Fruit fly (Drosophila melanogaster): ENCODE data around the gene Prp4k.

Gene Prp4k

DNA sequence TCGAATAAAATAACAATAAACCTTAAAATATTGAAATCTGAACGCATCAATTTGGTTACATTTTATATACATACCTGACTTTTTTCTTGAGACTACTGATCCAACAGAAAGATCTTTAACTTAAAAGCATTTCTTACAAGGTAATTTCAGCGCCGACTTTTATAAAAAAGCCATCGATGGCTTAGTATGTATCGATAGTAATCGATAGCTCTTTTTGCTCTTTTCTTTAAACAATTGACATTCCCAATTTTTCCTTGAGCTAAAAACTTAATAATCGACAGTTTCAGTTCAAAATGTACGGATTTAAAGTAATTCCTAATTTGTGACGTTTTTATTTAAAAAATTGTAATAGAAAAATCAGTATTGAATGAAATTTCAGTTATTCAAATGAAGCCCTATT, 36.8 kb downstream of the Prp4k start (continued):
- TF ChIP-seq CG33557 (GFP tag; optimal IDR thresholded peaks at IDR 0.05): no peak
- TF ChIP-seq CG10274 (GFP tag; optimal IDR thresholded peaks at IDR 0.05): no peak
- peak; percentile 88 for TF ChIP-seq CG6791 (GFP tag; IDR thresholded peaks at IDR 0.05; ENCODE audit: partially characterized antibody)
- no peak for TF ChIP-seq E2f1 (GFP tag; IDR thresholded peaks at IDR 0.05)
- TF ChIP-seq Dbx (GFP tag; IDR thresholded peaks at IDR 0.05): no peak
- TF ChIP-seq sd (tag; optimal IDR thresholded peaks at IDR 0.05): peak; percentile 55
- no peak for TF ChIP-seq gem (tag; optimal IDR thresholded peaks at IDR 0.05)
- TF ChIP-seq CG30403 (GFP tag; optimal IDR thresholded peaks at IDR 0.05): no peak
- no peak for TF ChIP-seq CG14441 (GFP tag; IDR thresholded peaks at IDR 0.05)
- TF ChIP-seq CG11560 (tag; IDR thresholded peaks at IDR 0.05): no peak
- TF ChIP-seq Tbp (GFP tag; optimal IDR thresholded peaks at IDR 0.05): no peak
- TF ChIP-seq lbe (GFP tag; optimal IDR thresholded peaks at IDR 0.05): peak; percentile 10
- TF ChIP-seq CG14965 (GFP tag; optimal IDR thresholded peaks at IDR 0.05; ENCODE audit: borderline replicate concordance): no peak
- TF ChIP-seq row (GFP tag; IDR thresholded peaks at IDR 0.05): no peak; the same call in 2 of the 3 replicates
- TF ChIP-seq CG8089 (GFP tag; optimal IDR thresholded peaks at IDR 0.05): no peak
- peak; percentile 94 for TF ChIP-seq Myb (GFP tag; optimal IDR thresholded peaks at IDR 0.05)
- peak; percentile 36 for TF ChIP-seq CG1603 (tag; optimal IDR thresholded peaks at IDR 0.05)
- no peak for TF ChIP-seq CG8478 (optimal IDR thresholded peaks at IDR 0.05)
- no peak for TF ChIP-seq CG12769 (tag; optimal IDR thresholded peaks at IDR 0.05)
- peak; percentile 14 for TF ChIP-seq CoRest (tag; optimal IDR thresholded peaks at IDR 0.05)
- TF ChIP-seq MESR4 (GFP tag; optimal IDR thresholded peaks at IDR 0.05): no peak
- TF ChIP-seq CG6765 (GFP tag; optimal IDR thresholded peaks at IDR 0.05): no peak
- no peak for TF ChIP-seq kni (GFP tag; optimal IDR thresholded peaks at IDR 0.05)
- no peak for TF ChIP-seq repo (GFP tag; optimal IDR thresholded peaks at IDR 0.05)
- TF ChIP-seq CG32532 (GFP tag; IDR thresholded peaks at IDR 0.05): no peak
- peak; percentile 67 for TF ChIP-seq trem (tag; optimal IDR thresholded peaks at IDR 0.05)
- no peak for TF ChIP-seq zen (tag; optimal IDR thresholded peaks at IDR 0.05)
- no peak for TF ChIP-seq Jarid2 (GFP tag; optimal IDR thresholded peaks at IDR 0.05)
- TF ChIP-seq CG13624 (GFP tag; optimal IDR thresholded peaks at IDR 0.05): no peak
- no peak for TF ChIP-seq en (GFP tag; optimal IDR thresholded peaks at IDR 0.05)
- no peak for TF ChIP-seq CG12236 (GFP tag; optimal IDR thresholded peaks at IDR 0.05)
- no peak for TF ChIP-seq B-H1 (GFP tag; IDR thresholded peaks at IDR 0.05)
- no peak for TF ChIP-seq CG15011 (GFP tag; optimal IDR thresholded peaks at IDR 0.05)
- TF ChIP-seq NK7.1 (GFP tag; optimal IDR thresholded peaks at IDR 0.05): no peak
- no peak for TF ChIP-seq Atf6 (GFP tag; IDR thresholded peaks at IDR 0.05)
- no peak for TF ChIP-seq CG11456 (GFP tag; IDR thresholded peaks at IDR 0.05)
- no peak for TF ChIP-seq odd (GFP tag; optimal IDR thresholded peaks at IDR 0.05)

DNA sequence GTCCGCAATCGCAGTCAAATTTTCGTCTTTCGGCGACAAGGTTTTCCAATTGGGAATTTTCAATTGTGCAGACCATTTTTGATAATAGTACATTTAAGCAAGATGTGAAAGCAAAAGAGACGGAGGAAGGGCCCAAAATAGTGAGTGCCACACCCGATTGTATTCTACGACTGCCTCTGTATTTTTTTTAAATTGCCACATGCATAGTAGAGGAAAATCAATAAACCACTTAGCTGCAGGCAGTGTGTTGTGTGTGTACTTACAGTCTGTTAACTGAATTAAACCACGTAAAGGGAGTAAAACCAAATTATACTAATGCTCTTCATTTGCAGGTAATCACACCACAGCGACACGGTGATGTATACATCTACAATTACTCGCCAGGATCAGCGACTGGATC, 39.5 kb downstream of the Prp4k start:
- peak in 1 of 2 experiments; percentile 77 for TF ChIP-seq insv (GFP tag; optimal IDR thresholded peaks at IDR 0.05)
- TF ChIP-seq MBD-R2 (GFP tag; IDR thresholded peaks at IDR 0.05): 0 out of 2 replicates have a peak, but pooled peaks have one; percentile 21
- peak; percentile 17 for TF ChIP-seq Elba2 (GFP tag; optimal IDR thresholded peaks at IDR 0.05)
- TF ChIP-seq dimm (GFP tag; IDR thresholded peaks at IDR 0.05): no peak
- peak; percentile 90 for TF ChIP-seq onecut (GFP tag; IDR thresholded peaks at IDR 0.05)
- no peak for TF ChIP-seq CG17568 (GFP tag; optimal IDR thresholded peaks at IDR 0.05)
- TF ChIP-seq CG18262 (tag; optimal IDR thresholded peaks at IDR 0.05): no peak

All from whole organism, embryonic.